Fruit fly (Drosophila melanogaster): ENCODE results near the gene Roc1a.

Roc1a gene

dm6 chrX:692811-693764, 46.0 kb downstream of the Roc1a start (continued):
- no peak for TF ChIP-seq Atf-2 (GFP tag; optimal IDR thresholded peaks at IDR 0.05)
- TF ChIP-seq CG8765 (GFP tag; IDR thresholded peaks at IDR 0.05): no peak
- TF ChIP-seq CG3407 (GFP tag; optimal IDR thresholded peaks at IDR 0.05): no peak
- no peak for TF ChIP-seq CG4328 (GFP tag; optimal IDR thresholded peaks at IDR 0.05)
- TF ChIP-seq CG33213 (GFP tag; optimal IDR thresholded peaks at IDR 0.05): no peak
- TF ChIP-seq stc (GFP tag; IDR thresholded peaks at IDR 0.05): no peak
- TF ChIP-seq CG6765 (GFP tag; optimal IDR thresholded peaks at IDR 0.05): no peak
- no peak for TF ChIP-seq Optix (GFP tag; IDR thresholded peaks at IDR 0.05)
- no peak for TF ChIP-seq HmgD (GFP tag; optimal IDR thresholded peaks at IDR 0.05)
- TF ChIP-seq salm (tag; optimal IDR thresholded peaks at IDR 0.05): no peak
- no peak for TF ChIP-seq Doc2 (GFP tag; IDR thresholded peaks at IDR 0.05)
- no peak for TF ChIP-seq pum (GFP tag; optimal IDR thresholded peaks at IDR 0.05)
- TF ChIP-seq CG8359 (GFP tag; optimal IDR thresholded peaks at IDR 0.05; ENCODE audit: borderline replicate concordance): no peak
- TF ChIP-seq ara (GFP tag; IDR thresholded peaks at IDR 0.05): no peak
- no peak for TF ChIP-seq CG4617 (GFP tag; optimal IDR thresholded peaks at IDR 0.05; ENCODE audit: borderline replicate concordance)
- no peak for TF ChIP-seq Lpt (GFP tag; optimal IDR thresholded peaks at IDR 0.05)
- no peak for TF ChIP-seq shn (GFP tag; optimal IDR thresholded peaks at IDR 0.05)
- TF ChIP-seq schlank (tag; optimal IDR thresholded peaks at IDR 0.05): no peak
- no peak for TF ChIP-seq chinmo (GFP tag; IDR thresholded peaks at IDR 0.05; ENCODE audit: partially characterized antibody)
- TF ChIP-seq lmd (GFP tag; IDR thresholded peaks at IDR 0.05): no peak
- TF ChIP-seq Fer3 (tag; optimal IDR thresholded peaks at IDR 0.05): no peak
- no peak for TF ChIP-seq CG15073 (GFP tag; optimal IDR thresholded peaks at IDR 0.05)
- no peak for TF ChIP-seq Adf1 (GFP tag; IDR thresholded peaks at IDR 0.05)
- no peak for TF ChIP-seq E2f1 (GFP tag; IDR thresholded peaks at IDR 0.05)
- no peak for TF ChIP-seq Hsf (GFP tag; optimal IDR thresholded peaks at IDR 0.05)
- no peak for TF ChIP-seq slbo (GFP tag; IDR thresholded peaks at IDR 0.05)
- TF ChIP-seq BtbVII (GFP tag; optimal IDR thresholded peaks at IDR 0.05): no peak
- no peak for TF ChIP-seq MESR4 (GFP tag; optimal IDR thresholded peaks at IDR 0.05)
- TF ChIP-seq croc (GFP tag; conservative IDR thresholded peaks at IDR 0.05): no peak
- no peak for TF ChIP-seq eve (GFP tag; optimal IDR thresholded peaks at IDR 0.05)
- peak; percentile 61 for TF ChIP-seq D19B (GFP tag; optimal IDR thresholded peaks at IDR 0.05)
- TF ChIP-seq CG4282 (GFP tag; optimal IDR thresholded peaks at IDR 0.05): no peak
- TF ChIP-seq sd (tag; optimal IDR thresholded peaks at IDR 0.05): peak; percentile 18
- no peak for TF ChIP-seq tio (GFP tag; optimal IDR thresholded peaks at IDR 0.05)
- no peak for TF ChIP-seq HHEX (GFP tag; optimal IDR thresholded peaks at IDR 0.05)
- no peak for TF ChIP-seq Rx (GFP tag; IDR thresholded peaks at IDR 0.05)
- no peak for TF ChIP-seq NK7.1 (GFP tag; optimal IDR thresholded peaks at IDR 0.05)
- no peak for TF ChIP-seq CG9817 (tag; optimal IDR thresholded peaks at IDR 0.05)
- TF ChIP-seq amos (GFP tag; IDR thresholded peaks at IDR 0.05; ENCODE audit: partially characterized antibody): no peak
- TF ChIP-seq Ada2b (GFP tag; IDR thresholded peaks at IDR 0.05): no peak
- no peak for TF ChIP-seq CG14050 (GFP tag; IDR thresholded peaks at IDR 0.05)
- no peak for TF ChIP-seq prd (optimal IDR thresholded peaks at IDR 0.05)
- no peak for TF ChIP-seq prd (GFP tag; IDR thresholded peaks at IDR 0.05)
- TF ChIP-seq CG3995 (GFP tag; optimal IDR thresholded peaks at IDR 0.05): no peak
- TF ChIP-seq tna (GFP tag; IDR thresholded peaks at IDR 0.05; ENCODE audit: partially characterized antibody): no peak
- TF ChIP-seq Ssrp (tag; optimal IDR thresholded peaks at IDR 0.05): no peak
- TF ChIP-seq tin (GFP tag; optimal IDR thresholded peaks at IDR 0.05): no peak
- TF ChIP-seq vvl (GFP tag; IDR thresholded peaks at IDR 0.05): peak; percentile 86
- TF ChIP-seq lbe (GFP tag; optimal IDR thresholded peaks at IDR 0.05): no peak
- TF ChIP-seq CG14710 (tag; optimal IDR thresholded peaks at IDR 0.05): no peak
